Fruit fly (Drosophila melanogaster) whole organism, embryonic: Measurements from ENCODE around the gene caup.
A peak's percentile ranks its signal among the peaks of the same experiment; 100 is the strongest.

ENCODE experiments used
- C15 ChIP-seq: fragments of 200-800 bp; sonication (Bioruptor generic); IDR thresholded peaks from 3 replicates; pipeline ENCODE4 v1.3.6; 2022; ENCODE audit warnings: missing biosample characterization, missing genetic modification characterization
- CG10959 ChIP-seq: fragments of 200-800 bp; sonication (Bioruptor generic); IDR thresholded peaks from 2 replicates; pipeline ENCODE4 v1.3.6; 2022; ENCODE audit warnings: missing biosample characterization, missing genetic modification characterization
- CG11085 ChIP-seq: fragments of 200-800 bp; sonication (Bioruptor generic); IDR thresholded peaks from 2 replicates; pipeline ENCODE4 v1.3.6; 2022; ENCODE audit warnings: missing biosample characterization, missing genetic modification characterization
- CG11398 ChIP-seq: fragments of 200-800 bp; sonication (Bioruptor generic); optimal IDR thresholded peaks from 2 replicates; lab custom pipeline; 2016; ENCODE audit warnings: missing biosample characterization, missing genetic modification characterization
- CG11560 ChIP-seq: fragments of 200-800 bp; sonication (Bioruptor generic); IDR thresholded peaks from 3 replicates; pipeline ENCODE4 v1.3.6; 2022; ENCODE audit warnings: missing biosample characterization, missing genetic modification characterization
- CG12659 ChIP-seq: fragments of 200-800 bp; sonication (Bioruptor generic); optimal IDR thresholded peaks from 3 replicates; lab custom pipeline; 2017; ENCODE audit warnings: mild to moderate bottlenecking, missing biosample characterization, missing genetic modification reagents, missing genetic modification characterization
- CG13775 ChIP-seq: fragments of 200-800 bp; sonication (Bioruptor generic); optimal IDR thresholded peaks from 3 replicates; lab custom pipeline; 2017; ENCODE audit warnings: missing biosample characterization, mild to moderate bottlenecking, missing genetic modification characterization
- CG14710 ChIP-seq: fragments of 200-800 bp; sonication (Bioruptor generic); optimal IDR thresholded peaks from 3 replicates; lab custom pipeline; 2019; ENCODE audit warnings: missing biosample characterization, mild to moderate bottlenecking, missing genetic modification characterization, moderate library complexity
- CG15073 ChIP-seq: fragments of 200-800 bp; sonication (Bioruptor generic); optimal IDR thresholded peaks from 2 replicates; lab custom pipeline; 2016; ENCODE audit warnings: missing biosample characterization, missing genetic modification characterization
- CG1603 ChIP-seq: fragments of 200-800 bp; sonication (Bioruptor generic); optimal IDR thresholded peaks from 2 replicates; lab custom pipeline; 2019; ENCODE audit warnings: missing biosample characterization, mild to moderate bottlenecking, missing genetic modification characterization, moderate library complexity
- CG1832 ChIP-seq: fragments of 200-800 bp; sonication (Bioruptor generic); optimal IDR thresholded peaks from 2 replicates; lab custom pipeline; 2017; ENCODE audit warnings: missing biosample characterization, mild to moderate bottlenecking, missing genetic modification characterization, inconsistent platforms
- CG3407 ChIP-seq: fragments of 200-800 bp; sonication (Bioruptor generic); optimal IDR thresholded peaks from 2 replicates; lab custom pipeline; 2018; ENCODE audit warnings: missing biosample characterization, mild to moderate bottlenecking, missing genetic modification characterization
- CG34376 ChIP-seq: fragments of 200-800 bp; sonication (Bioruptor generic); optimal IDR thresholded peaks from 2 replicates; lab custom pipeline; 2018; ENCODE audit warnings: missing biosample characterization, mild to moderate bottlenecking, missing genetic modification characterization
- CG3995 ChIP-seq: fragments of 200-800 bp; sonication (Bioruptor generic); optimal IDR thresholded peaks from 3 replicates; lab custom pipeline; 2016; ENCODE audit warnings: missing biosample characterization, missing genetic modification characterization
- CG4282 ChIP-seq: fragments of 200-800 bp; sonication (Bioruptor generic); optimal IDR thresholded peaks from 2 replicates; lab custom pipeline; 2016; ENCODE audit warnings: missing biosample characterization, missing genetic modification characterization
- CG4360 ChIP-seq: fragments of 200-800 bp; sonication (Bioruptor generic); IDR thresholded peaks from 2 replicates; pipeline ENCODE4 v1.3.6; 2022; ENCODE audit warnings: missing biosample characterization, missing genetic modification characterization
- CG6689 ChIP-seq: fragments of 200-800 bp; sonication (Bioruptor generic); IDR thresholded peaks from 2 replicates; pipeline ENCODE4 v1.3.6; 2022; ENCODE audit warnings: missing biosample characterization, missing genetic modification characterization
- CG7357 ChIP-seq: fragments of 200-800 bp; sonication (Bioruptor generic); IDR thresholded peaks from 3 replicates; pipeline ENCODE4 v1.3.6; 2022; ENCODE audit warnings: missing biosample characterization, missing genetic modification characterization
- CG7372 ChIP-seq: fragments of 200-800 bp; sonication (Bioruptor generic); IDR thresholded peaks from 2 replicates; pipeline ENCODE4 v1.3.6; 2022; ENCODE audit warnings: missing biosample characterization, missing genetic modification characterization
- CG7839 ChIP-seq: fragments of 200-800 bp; sonication (Bioruptor generic); optimal IDR thresholded peaks from 3 replicates; lab custom pipeline; 2018; ENCODE audit warnings: missing biosample characterization, mild to moderate bottlenecking, missing genetic modification characterization, moderate library complexity
- CG8359 ChIP-seq: fragments of 200-800 bp; sonication (Bioruptor generic); optimal IDR thresholded peaks from 2 replicates; lab custom pipeline; 2017; ENCODE audit warnings: missing biosample characterization, mild to moderate bottlenecking, missing genetic modification characterization, borderline replicate concordance
- CG9876 ChIP-seq: fragments of 200-800 bp; sonication (Bioruptor generic); optimal IDR thresholded peaks from 2 replicates; lab custom pipeline; 2016; ENCODE audit warnings: missing biosample characterization, missing genetic modification characterization
- Chrac-16 ChIP-seq: fragments of 200-800 bp; sonication (Bioruptor generic); optimal IDR thresholded peaks from 3 replicates; lab custom pipeline; 2016; ENCODE audit warnings: missing biosample characterization, missing genetic modification characterization
- Dref ChIP-seq: fragments of 200-800 bp; sonication (Bioruptor generic); IDR thresholded peaks from 2 replicates; pipeline ENCODE4 v1.3.6; 2022; ENCODE audit warnings: missing biosample characterization, missing genetic modification characterization
- Eip74EF ChIP-seq, 2 experiments: fragments of 200-800 bp in 1 of 2; fragments of >200 bp in 1 of 2; sonication (Bioruptor generic) in 1 of 2; optimal IDR thresholded peaks; 2 replicates each; lab custom pipeline; 2017 to 2019; ENCODE audit warnings: missing biosample characterization in 2 of 2, missing genetic modification characterization in 2 of 2, mild to moderate bottlenecking in 1 of 2, moderate library complexity in 1 of 2
- H2.0 ChIP-seq: fragments of 200-800 bp; sonication (Bioruptor generic); IDR thresholded peaks from 2 replicates; pipeline ENCODE4 v1.3.6; 2022; ENCODE audit warnings: missing biosample characterization, missing genetic modification characterization
- HLH4C ChIP-seq: fragments of 200-800 bp; sonication (Bioruptor generic); IDR thresholded peaks from 3 replicates; pipeline ENCODE4 v1.3.6; 2022; ENCODE audit warnings: missing biosample characterization, missing genetic modification characterization; ENCODE audit not compliant: partially characterized antibody
- Hsf ChIP-seq: fragments of 200-800 bp; sonication (Bioruptor generic); optimal IDR thresholded peaks from 3 replicates; lab custom pipeline; 2016; ENCODE audit warnings: missing biosample characterization, missing genetic modification characterization
- Ssrp ChIP-seq: fragments of 200-800 bp; sonication (Bioruptor generic); optimal IDR thresholded peaks from 2 replicates; lab custom pipeline; 2018; ENCODE audit warnings: missing biosample characterization, mild to moderate bottlenecking, missing genetic modification characterization, moderate library complexity
- Stat92E ChIP-seq, 3 experiments: fragments of >200 bp in 2 of 3; fragments of 200-800 bp in 1 of 3; sonication (Bioruptor generic) in 1 of 3; optimal IDR thresholded peaks; 2 replicates each; lab custom pipeline; 2017 to 2019; ENCODE audit warnings: missing biosample characterization in 3 of 3, missing genetic modification characterization in 3 of 3, mild to moderate bottlenecking in 1 of 3, moderate library complexity in 1 of 3
- ase ChIP-seq: fragments of 200-800 bp; sonication (Bioruptor generic); IDR thresholded peaks from 3 replicates; pipeline ENCODE4 v1.3.6; 2022; ENCODE audit warnings: missing biosample characterization, missing genetic modification characterization
- bowl ChIP-seq: fragments of 200-800 bp; sonication (Bioruptor generic); IDR thresholded peaks from 2 replicates; pipeline ENCODE4 v1.3.6; 2022; ENCODE audit warnings: missing biosample characterization, missing genetic modification characterization
- chif ChIP-seq, 2 experiments: fragments of 200-800 bp; sonication (Bioruptor generic); optimal IDR thresholded peaks; 3 replicates each; lab custom pipeline; 2016; ENCODE audit warnings: missing biosample characterization in 2 of 2, missing genetic modification characterization in 2 of 2
- chinmo ChIP-seq: fragments of 200-800 bp; sonication (Bioruptor generic); IDR thresholded peaks from 4 replicates; pipeline ENCODE4 v1.3.6; 2022; ENCODE audit warnings: missing biosample characterization, missing genetic modification characterization; ENCODE audit not compliant: partially characterized antibody
- croc ChIP-seq: fragments of 200-800 bp; sonication (Bioruptor generic); conservative IDR thresholded peaks from 3 replicates; pipeline ENCODE4 v1.3.6; 2022; ENCODE audit warnings: missing biosample characterization, missing genetic modification characterization
- dmrt99B ChIP-seq: fragments of 200-800 bp; sonication (Bioruptor generic); optimal IDR thresholded peaks from 2 replicates; lab custom pipeline; 2018; ENCODE audit warnings: missing biosample characterization, mild to moderate bottlenecking, missing genetic modification characterization, moderate library complexity
- ems ChIP-seq: fragments of 200-800 bp; sonication (Bioruptor generic); optimal IDR thresholded peaks from 3 replicates; lab custom pipeline; 2016; ENCODE audit warnings: missing biosample characterization, missing genetic modification characterization
- eyg ChIP-seq: fragments of 200-800 bp; sonication (Bioruptor generic); optimal IDR thresholded peaks from 3 replicates; lab custom pipeline; 2016; ENCODE audit warnings: missing biosample characterization, missing genetic modification characterization
- ftz-f1 ChIP-seq: fragments of 200-800 bp; sonication (Bioruptor generic); optimal IDR thresholded peaks from 2 replicates; lab custom pipeline; 2016; ENCODE audit warnings: missing biosample characterization, missing genetic modification characterization
- gce ChIP-seq: fragments of 200-800 bp; sonication (Bioruptor generic); IDR thresholded peaks from 3 replicates; pipeline ENCODE4 v1.3.6; 2022; ENCODE audit warnings: missing biosample characterization, missing genetic modification characterization
- gsb ChIP-seq: fragments of 200-800 bp; sonication (Bioruptor generic); IDR thresholded peaks from 2 replicates; pipeline ENCODE4 v1.3.6; 2022; ENCODE audit warnings: missing biosample characterization, missing genetic modification characterization
- kay ChIP-seq: fragments of 200-800 bp; sonication (Bioruptor generic); optimal IDR thresholded peaks from 2 replicates; lab custom pipeline; 2016; ENCODE audit warnings: missing biosample characterization, missing genetic modification characterization
- otp ChIP-seq: fragments of 200-800 bp; sonication (Bioruptor generic); IDR thresholded peaks from 3 replicates; pipeline ENCODE4, ENCODE4 v1.3.6; 2022; ENCODE audit warnings: missing biosample characterization, missing genetic modification characterization
- p53 ChIP-seq: fragments of 200-800 bp; sonication (Bioruptor generic); optimal IDR thresholded peaks from 2 replicates; lab custom pipeline; 2016; ENCODE audit warnings: missing biosample characterization, missing genetic modification characterization
- pnt ChIP-seq: fragments of 200-800 bp; sonication (Bioruptor generic); optimal IDR thresholded peaks from 3 replicates; lab custom pipeline; 2016; ENCODE audit warnings: missing biosample characterization, missing genetic modification characterization
- repo ChIP-seq: fragments of 200-800 bp; sonication (Bioruptor generic); optimal IDR thresholded peaks from 2 replicates; lab custom pipeline; 2016; ENCODE audit warnings: missing biosample characterization, missing genetic modification characterization
- row ChIP-seq: fragments of 200-800 bp; sonication (Bioruptor generic); IDR thresholded peaks from 3 replicates; pipeline ENCODE4 v1.3.6; 2022; ENCODE audit warnings: missing biosample characterization, missing genetic modification characterization
- slbo ChIP-seq: fragments of 200-800 bp; sonication (Bioruptor generic); IDR thresholded peaks from 2 replicates; pipeline ENCODE4 v1.3.6; 2022; ENCODE audit warnings: missing biosample characterization, missing genetic modification characterization
- sqz ChIP-seq: fragments of 200-800 bp; sonication (Bioruptor generic); optimal IDR thresholded peaks from 3 replicates; lab custom pipeline; 2018; ENCODE audit warnings: missing biosample characterization, mild to moderate bottlenecking, missing genetic modification characterization
- tup ChIP-seq: fragments of 200-800 bp; sonication (Bioruptor generic); optimal IDR thresholded peaks from 2 replicates; lab custom pipeline; 2016; ENCODE audit warnings: missing biosample characterization, mild to moderate bottlenecking, missing genetic modification characterization, moderate library complexity
- unpg ChIP-seq: fragments of 200-800 bp; sonication (Bioruptor generic); optimal IDR thresholded peaks from 3 replicates; lab custom pipeline; 2018; ENCODE audit warnings: missing biosample characterization, mild to moderate bottlenecking, missing genetic modification characterization, moderate library complexity

The caup gene

dm6 chr3L:12572366-12572765 is 37.1 kb upstream of the caup start, which contains the start of gene sowah (continued):
- TF ChIP-seq tup (no peak), p53 (peak; percentile 33), CG1603 (peak; percentile 76), Dref (peak; percentile 46; the same call in 1 of the 2 replicates), CG13775 (GFP tag; lab: Kevin White, UChicago) (peak; percentile 30), CG10959 (GFP tag; lab: Robert Waterston, UW) (peak; percentile 7; the same call in 1 of the 2 replicates), Ssrp (tag; lab: Kevin White, UChicago) (peak; percentile 32), unpg (GFP tag; lab: Kevin White, UChicago) (no peak), otp (GFP tag; lab: Robert Waterston, UW) (0 out of 3 replicates have a peak, but pooled peaks have one; percentile 49), bowl (GFP tag; lab: Robert Waterston, UW) (no peak), ftz-f1 (GFP tag; lab: Kevin White, UChicago) (peak; percentile 9), ems (GFP tag; lab: Kevin White, UChicago) (peak; percentile 31), CG7372 (peak; percentile 37; the same call in 1 of the 2 replicates), CG11560 (no peak), chinmo (no peak), chif (GFP tag; optimal IDR thresholded peaks at IDR 0.05; lab: Kevin White, UChicago) (peak; percentile 37 to 79), CG11398 (GFP tag; lab: Kevin White, UChicago) (peak; percentile 38), CG4360 (GFP tag; lab: Robert Waterston, UW) (peak; percentile 34; the same call in 1 of the 2 replicates), eyg (GFP tag; lab: Kevin White, UChicago) (no peak), CG3407 (GFP tag; lab: Kevin White, UChicago) (no peak), gsb (GFP tag; lab: Robert Waterston, UW) (no peak), Stat92E (GFP tag; optimal IDR thresholded peaks at IDR 0.05; lab: Kevin White, UChicago) (no peak), CG15073 (GFP tag; lab: Kevin White, UChicago) (no peak), CG14710 (tag; lab: Kevin White, UChicago) (peak; percentile 67), croc (GFP tag; lab: Robert Waterston, UW) (no peak; the same call in 2 of the 3 replicates), pnt (GFP tag; lab: Kevin White, UChicago) (peak; percentile 39), H2.0 (GFP tag; lab: Robert Waterston, UW) (no peak), CG7839 (tag; lab: Kevin White, UChicago) (peak; percentile 55), CG12659 (peak; percentile 67), Eip74EF (GFP tag; optimal IDR thresholded peaks at IDR 0.05; lab: Kevin White, UChicago) (no peak), CG4282 (GFP tag; lab: Kevin White, UChicago) (no peak), Chrac-16 (GFP tag; lab: Kevin White, UChicago) (peak; percentile 29), dmrt99B (tag; lab: Kevin White, UChicago) (peak; percentile 17), CG34376 (GFP tag; lab: Kevin White, UChicago) (no peak), CG6689 (GFP tag; lab: Robert Waterston, UW) (peak; percentile 37; the same call in 1 of the 2 replicates), gce (GFP tag; lab: Robert Waterston, UW) (no peak), repo (peak; percentile 8), CG1832 (GFP tag; lab: Kevin White, UChicago) (no peak), CG9876 (GFP tag; lab: Kevin White, UChicago) (peak; percentile 68), C15 (GFP tag; lab: Robert Waterston, UW) (no peak), ase (GFP tag; lab: Robert Waterston, UW) (peak; percentile 66; the same call in 2 of the 3 replicates), HLH4C (GFP tag; lab: Robert Waterston, UW) (0 out of 3 replicates have a peak, but pooled peaks have one; percentile 28), CG7357 (GFP tag; lab: Robert Waterston, UW) (no peak), kay (GFP tag; lab: Kevin White, UChicago) (peak; percentile 100), sqz (peak; percentile 24), CG3995 (peak; percentile 73), CG11085 (GFP tag; lab: Robert Waterston, UW) (0 out of 2 replicates have a peak, but pooled peaks have one; percentile 13), row (GFP tag; lab: Robert Waterston, UW) (peak; percentile 82), Hsf (GFP tag; lab: Kevin White, UChicago) (peak; percentile 53), CG8359 (GFP tag; lab: Kevin White, UChicago) (no peak), slbo (peak; percentile 75)
